Fruit fly (Drosophila melanogaster): ENCODE results near the gene Pgcl.

Gene Pgcl

dm6 chrX:463934-464333 lies 26.7 kb upstream of the Pgcl start:
- TF ChIP-seq CG15710 (tag; optimal IDR thresholded peaks at IDR 0.05) (no peak), CG17806 (tag; optimal IDR thresholded peaks at IDR 0.05) (no peak), Pif1A (GFP tag; optimal IDR thresholded peaks at IDR 0.05) (no peak), CG9948 (tag; optimal IDR thresholded peaks at IDR 0.05) (no peak), CG12605 (GFP tag; IDR thresholded peaks at IDR 0.05) (no peak), CG8159 (tag; optimal IDR thresholded peaks at IDR 0.05) (no peak), Snoo (tag; optimal IDR thresholded peaks at IDR 0.05) (no peak), Ets98B (GFP tag; IDR thresholded peaks at IDR 0.05) (no peak), D1 (tag; optimal IDR thresholded peaks at IDR 0.05) (no peak), Pif1B (GFP tag; optimal IDR thresholded peaks at IDR 0.05) (no peak), CG4496 (GFP tag; IDR thresholded peaks at IDR 0.05) (no peak), CG10348 (GFP tag; IDR thresholded peaks at IDR 0.05) (no peak), gl (tag; optimal IDR thresholded peaks at IDR 0.05) (no peak), CG13204 (GFP tag; optimal IDR thresholded peaks at IDR 0.05) (no peak), CG14655 (GFP tag; optimal IDR thresholded peaks at IDR 0.05) (no peak), CG8301 (tag; optimal IDR thresholded peaks at IDR 0.05) (no peak)

dm6 chrX:460447-460846 lies 23.2 kb upstream of the Pgcl start, which contains the start of gene ase:
TSS of gene ase (plus strand) at chrX:460747.
- TF ChIP-seq fd96Ca (GFP tag; IDR thresholded peaks at IDR 0.05) (no peak), Pif1A (GFP tag; optimal IDR thresholded peaks at IDR 0.05) (no peak), CG13204 (GFP tag; optimal IDR thresholded peaks at IDR 0.05) (no peak), gl (tag; optimal IDR thresholded peaks at IDR 0.05) (no peak), CG8159 (tag; optimal IDR thresholded peaks at IDR 0.05) (no peak), CG4496 (GFP tag; IDR thresholded peaks at IDR 0.05) (no peak), CG15710 (tag; optimal IDR thresholded peaks at IDR 0.05) (no peak), Snoo (tag; optimal IDR thresholded peaks at IDR 0.05) (no peak), CG8301 (tag; optimal IDR thresholded peaks at IDR 0.05) (no peak), CG32121 (GFP tag; IDR thresholded peaks at IDR 0.05) (no peak), CG14655 (GFP tag; optimal IDR thresholded peaks at IDR 0.05) (no peak)

dm6 chrX:457803-458202 lies 20.6 kb upstream of the Pgcl start:
- TF ChIP-seq CG4496 (GFP tag; IDR thresholded peaks at IDR 0.05), result no peak
- no peak for TF ChIP-seq CG34367 (tag; optimal IDR thresholded peaks at IDR 0.05)
- TF ChIP-seq CG17806 (tag; optimal IDR thresholded peaks at IDR 0.05), result no peak
- TF ChIP-seq CG12605 (GFP tag; IDR thresholded peaks at IDR 0.05), result no peak
- TF ChIP-seq CG13204 (GFP tag; optimal IDR thresholded peaks at IDR 0.05), result no peak
- no peak for TF ChIP-seq CG14655 (GFP tag; optimal IDR thresholded peaks at IDR 0.05)
- TF ChIP-seq CG8159 (tag; optimal IDR thresholded peaks at IDR 0.05), result no peak
- TF ChIP-seq Ets98B (GFP tag; IDR thresholded peaks at IDR 0.05), result no peak
- no peak for TF ChIP-seq gl (tag; optimal IDR thresholded peaks at IDR 0.05)
- no peak for TF ChIP-seq CG8301 (tag; optimal IDR thresholded peaks at IDR 0.05)
- no peak for TF ChIP-seq Snoo (tag; optimal IDR thresholded peaks at IDR 0.05)
- no peak for TF ChIP-seq CG32121 (GFP tag; IDR thresholded peaks at IDR 0.05)
- TF ChIP-seq CG15710 (tag; optimal IDR thresholded peaks at IDR 0.05), result no peak
- TF ChIP-seq CG9948 (tag; optimal IDR thresholded peaks at IDR 0.05), result no peak
- TF ChIP-seq CG10348 (GFP tag; IDR thresholded peaks at IDR 0.05), result no peak
- TF ChIP-seq EcR (GFP tag; optimal IDR thresholded peaks at IDR 0.05), result no peak
- no peak for TF ChIP-seq Pif1A (GFP tag; optimal IDR thresholded peaks at IDR 0.05)

dm6 chrX:456959-457358 lies 19.7 kb upstream of the Pgcl start:
- TF ChIP-seq Pif1B (GFP tag; optimal IDR thresholded peaks at IDR 0.05), result no peak
- no peak for TF ChIP-seq gl (tag; optimal IDR thresholded peaks at IDR 0.05)
- no peak for TF ChIP-seq EcR (GFP tag; optimal IDR thresholded peaks at IDR 0.05)
- TF ChIP-seq CG4496 (GFP tag; IDR thresholded peaks at IDR 0.05), result no peak
- no peak for TF ChIP-seq CG13204 (GFP tag; optimal IDR thresholded peaks at IDR 0.05)
- TF ChIP-seq CG14655 (GFP tag; optimal IDR thresholded peaks at IDR 0.05), result no peak
- TF ChIP-seq CG9948 (tag; optimal IDR thresholded peaks at IDR 0.05), result no peak

dm6 chrX:452716-453115 lies 15.5 kb upstream of the Pgcl start:
- TF ChIP-seq rn (GFP tag; IDR thresholded peaks at IDR 0.05), result no peak
- peak; percentile 32 for TF ChIP-seq CG34367 (tag; optimal IDR thresholded peaks at IDR 0.05)
- peak; percentile 50 for TF ChIP-seq CG17806 (tag; optimal IDR thresholded peaks at IDR 0.05)
- peak; percentile 38 for TF ChIP-seq CG9948 (tag; optimal IDR thresholded peaks at IDR 0.05)
- peak; percentile 68 for TF ChIP-seq CG8159 (tag; optimal IDR thresholded peaks at IDR 0.05)
- TF ChIP-seq CG14655 (GFP tag; optimal IDR thresholded peaks at IDR 0.05), result peak; percentile 18
- TF ChIP-seq CG4496 (GFP tag; IDR thresholded peaks at IDR 0.05), result no peak
- TF ChIP-seq CG13204 (GFP tag; optimal IDR thresholded peaks at IDR 0.05), result no peak
- no peak for TF ChIP-seq Ets98B (GFP tag; IDR thresholded peaks at IDR 0.05)
- no peak for TF ChIP-seq D1 (tag; optimal IDR thresholded peaks at IDR 0.05)
- TF ChIP-seq gl (tag; optimal IDR thresholded peaks at IDR 0.05), result peak; percentile 17
- peak; percentile 62 for TF ChIP-seq CG15710 (tag; optimal IDR thresholded peaks at IDR 0.05)
- no peak for TF ChIP-seq CG32121 (GFP tag; IDR thresholded peaks at IDR 0.05)
- no peak for TF ChIP-seq Snoo (tag; optimal IDR thresholded peaks at IDR 0.05)
- no peak for TF ChIP-seq CG8301 (tag; optimal IDR thresholded peaks at IDR 0.05)

- no peak for TF ChIP-seq CG8301 (tag; optimal IDR thresholded peaks at IDR 0.05)
Observed at dm6 chrX:448978-449377, 11.7 kb upstream of the Pgcl start.

- TF ChIP-seq D1 (tag; optimal IDR thresholded peaks at IDR 0.05), result no peak
- 0 out of 2 replicates have a peak, but pooled peaks have one; percentile 19 for TF ChIP-seq CG12605 (GFP tag; IDR thresholded peaks at IDR 0.05)
- TF ChIP-seq CG32121 (GFP tag; IDR thresholded peaks at IDR 0.05), result no peak
- TF ChIP-seq CG8301 (tag; optimal IDR thresholded peaks at IDR 0.05), result peak; percentile 49
- no peak for TF ChIP-seq rn (GFP tag; IDR thresholded peaks at IDR 0.05)
- peak; percentile 74 for TF ChIP-seq Pif1A (GFP tag; optimal IDR thresholded peaks at IDR 0.05)
- peak; percentile 72 for TF ChIP-seq CG14655 (GFP tag; optimal IDR thresholded peaks at IDR 0.05)
- TF ChIP-seq gl (tag; optimal IDR thresholded peaks at IDR 0.05), result peak; percentile 37
- TF ChIP-seq fd96Ca (GFP tag; IDR thresholded peaks at IDR 0.05), result no peak
- no peak for TF ChIP-seq CG10348 (GFP tag; IDR thresholded peaks at IDR 0.05)
- peak; percentile 73 for TF ChIP-seq CG8159 (tag; optimal IDR thresholded peaks at IDR 0.05)
- TF ChIP-seq CG17806 (tag; optimal IDR thresholded peaks at IDR 0.05), result peak; percentile 71
- TF ChIP-seq CG34367 (tag; optimal IDR thresholded peaks at IDR 0.05), result peak; percentile 66
- no peak for TF ChIP-seq Ets98B (GFP tag; IDR thresholded peaks at IDR 0.05)
- TF ChIP-seq Snoo (tag; optimal IDR thresholded peaks at IDR 0.05), result peak; percentile 57
- peak; percentile 69 for TF ChIP-seq CG15710 (tag; optimal IDR thresholded peaks at IDR 0.05)
- peak; percentile 62 for TF ChIP-seq Pif1B (GFP tag; optimal IDR thresholded peaks at IDR 0.05)
- peak; percentile 41; the same call in 1 of the 3 replicates for TF ChIP-seq CG4496 (GFP tag; IDR thresholded peaks at IDR 0.05)
- TF ChIP-seq CG13204 (GFP tag; optimal IDR thresholded peaks at IDR 0.05), result peak; percentile 1
- no peak for TF ChIP-seq EcR (GFP tag; optimal IDR thresholded peaks at IDR 0.05)
- TF ChIP-seq CG9948 (tag; optimal IDR thresholded peaks at IDR 0.05), result peak; percentile 61
Observed at dm6 chrX:448270-448669, 11.0 kb upstream of the Pgcl start.

Measured in whole organism, pupa.